In the genomic region with DNA sequence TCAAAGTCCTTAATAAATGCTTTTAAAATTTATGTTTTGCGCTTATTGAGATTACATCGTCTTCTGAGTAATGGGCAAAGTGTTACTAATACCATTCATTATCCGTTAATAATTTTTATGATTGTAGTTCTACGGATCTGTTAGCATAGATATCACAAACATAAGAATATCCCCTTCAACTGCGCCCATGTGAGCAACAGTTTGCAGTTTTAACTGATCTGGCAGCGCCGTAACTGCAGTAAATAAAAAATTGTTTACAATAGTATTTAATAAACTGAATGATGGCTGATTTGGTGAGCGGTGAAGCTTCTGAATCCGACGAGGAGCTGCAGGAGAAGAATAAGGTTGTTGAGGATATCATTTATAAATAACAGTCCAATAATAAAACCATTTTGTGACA, we compare ENCODE assay signal across 1 fruit fly cellular context.
TF ChIP-seq lines count a peak whose summit lies in the region.

A gene (plus strand): TSS at position 198 of the 400 bp plus-strand sequence.

TF ChIP-seq in whole organism, embryonic, 481 proteins besides CTCF, POLR2A, EP300 and RAD21 (continued from another document):
- peak; percentile 52 for TF ChIP-seq Hmr (GFP tag; optimal IDR thresholded peaks at IDR 0.05; lab: Kevin White, UChicago)
- TF ChIP-seq NK7.1 (GFP tag; optimal IDR thresholded peaks at IDR 0.05; lab: Kevin White, UChicago) = no peak
- no peak for TF ChIP-seq CG2889 (GFP tag; IDR thresholded peaks at IDR 0.05; lab: Robert Waterston, UW)
- no peak for TF ChIP-seq Neu2 (GFP tag; optimal IDR thresholded peaks at IDR 0.05; lab: Kevin White, UChicago; ENCODE audit: borderline replicate concordance)
- peak; percentile 65 for TF ChIP-seq zfh2 (GFP tag; optimal IDR thresholded peaks at IDR 0.05; lab: Kevin White, UChicago)
- peak; percentile 39 for TF ChIP-seq CG1792 (GFP tag; optimal IDR thresholded peaks at IDR 0.05; lab: Kevin White, UChicago)
- no peak for TF ChIP-seq CG1603 (tag; optimal IDR thresholded peaks at IDR 0.05; lab: Kevin White, UChicago)
- TF ChIP-seq CG10267 (tag; optimal IDR thresholded peaks at IDR 0.05; lab: Kevin White, UChicago) = peak; percentile 36
- peak; percentile 2 for TF ChIP-seq cato (GFP tag; optimal IDR thresholded peaks at IDR 0.05; lab: Kevin White, UChicago; ENCODE audit: borderline replicate concordance)
- TF ChIP-seq salm (tag; optimal IDR thresholded peaks at IDR 0.05; lab: Kevin White, UChicago) = peak; percentile 6
- no peak for TF ChIP-seq bigmax (GFP tag; optimal IDR thresholded peaks at IDR 0.05; lab: Kevin White, UChicago)
- no peak for TF ChIP-seq pan (optimal IDR thresholded peaks at IDR 0.05; lab: Kevin White, UChicago)
- no peak for TF ChIP-seq pan (GFP tag; optimal IDR thresholded peaks at IDR 0.05 in 1 of 2, IDR thresholded peaks at IDR 0.05 in 1 of 2)
- TF ChIP-seq CG11504 (tag; optimal IDR thresholded peaks at IDR 0.05; lab: Kevin White, UChicago) = no peak
- TF ChIP-seq CG12942 (GFP tag; optimal IDR thresholded peaks at IDR 0.05; lab: Kevin White, UChicago) = peak; percentile 22
- TF ChIP-seq kay (GFP tag; optimal IDR thresholded peaks at IDR 0.05; lab: Kevin White, UChicago) = no peak
- no peak for TF ChIP-seq ftz-f1 (GFP tag; optimal IDR thresholded peaks at IDR 0.05; lab: Kevin White, UChicago)
- TF ChIP-seq Pdp1 (GFP tag; optimal IDR thresholded peaks at IDR 0.05; lab: Kevin White, UChicago) = peak in 1 of 2 experiments; percentile 49
- no peak for TF ChIP-seq CG3407 (GFP tag; optimal IDR thresholded peaks at IDR 0.05; lab: Kevin White, UChicago)
- no peak for TF ChIP-seq sug (tag; optimal IDR thresholded peaks at IDR 0.05; lab: Kevin White, UChicago)
- TF ChIP-seq Ets97D (GFP tag; optimal IDR thresholded peaks at IDR 0.05; lab: Kevin White, UChicago) = peak; percentile 14
- TF ChIP-seq fru (optimal IDR thresholded peaks at IDR 0.05; lab: Kevin White, UChicago) = no peak
- TF ChIP-seq CG6813 (GFP tag; optimal IDR thresholded peaks at IDR 0.05; lab: Kevin White, UChicago) = no peak
- peak; percentile 6 for TF ChIP-seq CG15601 (tag; optimal IDR thresholded peaks at IDR 0.05; lab: Kevin White, UChicago)
- no peak for TF ChIP-seq CG5180 (GFP tag; optimal IDR thresholded peaks at IDR 0.05; lab: Kevin White, UChicago)
- TF ChIP-seq CG30431 (GFP tag; optimal IDR thresholded peaks at IDR 0.05; lab: Kevin White, UChicago) = no peak
- peak; percentile 89 for TF ChIP-seq scrt (GFP tag; optimal IDR thresholded peaks at IDR 0.05; lab: Kevin White, UChicago)
- TF ChIP-seq fd3F (GFP tag; optimal IDR thresholded peaks at IDR 0.05; lab: Kevin White, UChicago) = no peak
- TF ChIP-seq aop (GFP tag; IDR thresholded peaks at IDR 0.05; lab: Robert Waterston, UW) = no peak
- TF ChIP-seq CG10543 (GFP tag; optimal IDR thresholded peaks at IDR 0.05; lab: Kevin White, UChicago) = no peak
- TF ChIP-seq CG12299 (tag; optimal IDR thresholded peaks at IDR 0.05; lab: Kevin White, UChicago) = no peak
- no peak for TF ChIP-seq CG4707 (GFP tag; optimal IDR thresholded peaks at IDR 0.05; lab: Kevin White, UChicago)
- peak; percentile 35; the same call in 1 of the 2 replicates for TF ChIP-seq Ada2b (GFP tag; IDR thresholded peaks at IDR 0.05; lab: Robert Waterston, UW)
- TF ChIP-seq CG4730 (GFP tag; IDR thresholded peaks at IDR 0.05; lab: Robert Waterston, UW) = no peak
- no peak for TF ChIP-seq CG7271 (tag; optimal IDR thresholded peaks at IDR 0.05; lab: Kevin White, UChicago)
- TF ChIP-seq Bdp1 (GFP tag; optimal IDR thresholded peaks at IDR 0.05; lab: Kevin White, UChicago) = no peak
- peak; percentile 51 for TF ChIP-seq Atf-2 (GFP tag; optimal IDR thresholded peaks at IDR 0.05; lab: Kevin White, UChicago)
- no peak for TF ChIP-seq CG11696 (GFP tag; IDR thresholded peaks at IDR 0.05; lab: Robert Waterston, UW)
- TF ChIP-seq CG14860 (GFP tag; IDR thresholded peaks at IDR 0.05; lab: Robert Waterston, UW; ENCODE audit: partially characterized antibody) = no peak
- TF ChIP-seq Oaz (GFP tag; IDR thresholded peaks at IDR 0.05; lab: Robert Waterston, UW) = no peak
- TF ChIP-seq eyg (GFP tag; optimal IDR thresholded peaks at IDR 0.05; lab: Kevin White, UChicago) = peak; percentile 21
- TF ChIP-seq phol (tag; optimal IDR thresholded peaks at IDR 0.05; lab: Kevin White, UChicago) = peak; percentile 53
- no peak for TF ChIP-seq exex (tag; optimal IDR thresholded peaks at IDR 0.05; lab: Kevin White, UChicago)
- TF ChIP-seq CG13894 (tag; optimal IDR thresholded peaks at IDR 0.05; lab: Kevin White, UChicago) = no peak
- peak; percentile 92 for TF ChIP-seq sens (GFP tag; lab: Kevin White, UChicago)
- peak; percentile 32 for TF ChIP-seq repo (GFP tag; optimal IDR thresholded peaks at IDR 0.05; lab: Kevin White, UChicago)
- no peak for TF ChIP-seq CG10274 (GFP tag; optimal IDR thresholded peaks at IDR 0.05; lab: Kevin White, UChicago)
- peak; percentile 29 for TF ChIP-seq Sry-δ (GFP tag; optimal IDR thresholded peaks at IDR 0.05; lab: Kevin White, UChicago)
- TF ChIP-seq Doc2 (GFP tag; IDR thresholded peaks at IDR 0.05; lab: Robert Waterston, UW) = no peak
- no peak for TF ChIP-seq dati (GFP tag; IDR thresholded peaks at IDR 0.05; lab: Robert Waterston, UW)
- TF ChIP-seq Hr39 (optimal IDR thresholded peaks at IDR 0.05; lab: Kevin White, UChicago) = no peak
- no peak for TF ChIP-seq B-H2 (GFP tag; optimal IDR thresholded peaks at IDR 0.05; lab: Kevin White, UChicago)
- TF ChIP-seq CG32767 (GFP tag; IDR thresholded peaks at IDR 0.05; lab: Robert Waterston, UW) = no peak
